Worm (Caenorhabditis elegans) whole organism, L1 larva: ENCODE data around the gene F41G4.13.
A peak's percentile ranks its signal among the peaks of the same experiment; 100 is the strongest.

Experiments
- C16A3.4 ChIP-seq: fragments of 150-350 bp; optimal IDR thresholded peaks from 2 replicates; lab custom pipeline; 2014; ENCODE audit warnings: missing biosample characterization, missing genetic modification characterization
- F16B12.6 ChIP-seq: fragments of 150-350 bp; optimal IDR thresholded peaks from 2 replicates; lab custom pipeline; 2014; ENCODE audit warnings: missing biosample characterization, missing genetic modification characterization
- aly-2 ChIP-seq: fragments of 150-350 bp; optimal IDR thresholded peaks from 2 replicates; lab custom pipeline; 2014; ENCODE audit warnings: missing biosample characterization, missing genetic modification characterization
- ama-1 ChIP-seq: fragments of 150-350 bp; optimal IDR thresholded peaks from 2 replicates; lab custom pipeline; 2014
- blmp-1 ChIP-seq: fragments of 150-350 bp; optimal IDR thresholded peaks from 2 replicates; lab custom pipeline; 2014; ENCODE audit warnings: missing biosample characterization, missing genetic modification characterization
- ceh-63 ChIP-seq: fragments of 200-800 bp; sonication (Bioruptor generic); optimal IDR thresholded peaks from 2 replicates; lab custom pipeline; 2018; ENCODE audit warnings: mild to moderate bottlenecking, missing genetic modification characterization, missing compliant biosample characterization
- ceh-82 ChIP-seq, 3 experiments: fragments of 150-350 bp in 1 of 3; sonication (generic microtip) in 2 of 3; optimal IDR thresholded peaks; 2 replicates each; lab custom pipeline; 2014 to 2017; ENCODE audit warnings: missing biosample characterization in 3 of 3, missing genetic modification characterization in 3 of 3
- dsc-1 ChIP-seq: sonication (generic microtip); optimal IDR thresholded peaks from 2 replicates; lab custom pipeline; 2016; ENCODE audit warnings: mild to moderate bottlenecking, missing genetic modification characterization, missing compliant biosample characterization
- efl-1 ChIP-seq, 4 experiments: fragments of 150-350 bp; optimal IDR thresholded peaks in 3 of 4; peaks in 1 of 4; 1 replicate in 1 of 4; 2 replicates in 3 of 4; lab custom pipeline; 2014; ENCODE audit warnings: missing biosample characterization in 2 of 4, missing genetic modification characterization in 2 of 4, missing genetic modification reagents in 2 of 4
- efl-3 ChIP-seq: fragments of 200-800 bp; sonication (Bioruptor generic); optimal IDR thresholded peaks from 2 replicates; lab custom pipeline; 2018; ENCODE audit warnings: mild to moderate bottlenecking, missing genetic modification characterization, missing compliant biosample characterization
- elt-2 ChIP-seq: sonication (generic microtip); optimal IDR thresholded peaks from 2 replicates; lab custom pipeline; 2016; ENCODE audit warnings: missing genetic modification characterization, mild to moderate bottlenecking, inconsistent platforms, missing compliant biosample characterization, missing genetic modification reagents
- elt-3 ChIP-seq, 6 experiments: fragments of 150-350 bp in 1 of 6; sonication (generic microtip); optimal IDR thresholded peaks; 2 replicates each; lab custom pipeline; 2017 to 2018; ENCODE audit warnings: missing biosample characterization in 6 of 6, missing genetic modification characterization in 6 of 6, inconsistent platforms in 1 of 6
- fkh-10 ChIP-seq: sonication (generic microtip); optimal IDR thresholded peaks from 2 replicates; lab custom pipeline; 2017; ENCODE audit warnings: missing biosample characterization, missing genetic modification reagents, missing genetic modification characterization
- fos-1 ChIP-seq: fragments of 150-350 bp; optimal IDR thresholded peaks from 2 replicates; lab custom pipeline; 2014; ENCODE audit warnings: missing biosample characterization, missing genetic modification characterization
- grh-1 ChIP-seq: fragments of 200-800 bp; sonication (Bioruptor generic); IDR thresholded peaks from 2 replicates; pipeline ENCODE4 v1.3.6; 2022; ENCODE audit warnings: missing genetic modification reagents, missing genetic modification characterization, missing compliant biosample characterization
- hpl-2 ChIP-seq: fragments of 150-350 bp; optimal IDR thresholded peaks from 2 replicates; lab custom pipeline; 2014; ENCODE audit warnings: missing biosample characterization, missing genetic modification reagents, missing genetic modification characterization
- irx-1 ChIP-seq: sonication (generic microtip); optimal IDR thresholded peaks from 2 replicates; lab custom pipeline; 2016; ENCODE audit warnings: missing genetic modification characterization, missing compliant biosample characterization
- isw-1 ChIP-seq: fragments of 200-800 bp; sonication (Bioruptor generic); IDR thresholded peaks from 2 replicates; pipeline ENCODE4 v1.3.6; 2022; ENCODE audit warnings: missing genetic modification characterization, missing compliant biosample characterization
- jun-1 ChIP-seq: fragments of 150-350 bp; optimal IDR thresholded peaks from 2 replicates; lab custom pipeline; 2014; ENCODE audit warnings: missing biosample characterization, missing genetic modification reagents, missing genetic modification characterization
- lin-13 ChIP-seq: fragments of 150-350 bp; optimal IDR thresholded peaks from 2 replicates; lab custom pipeline; 2014; ENCODE audit warnings: missing biosample characterization, missing genetic modification reagents, missing genetic modification characterization
- lin-14 ChIP-seq: fragments of 200-800 bp; sonication (Bioruptor generic); optimal IDR thresholded peaks from 2 replicates; lab custom pipeline; 2018; ENCODE audit warnings: mild to moderate bottlenecking, missing genetic modification characterization, moderate library complexity, missing compliant biosample characterization
- lin-15B ChIP-seq: fragments of 150-350 bp; sonication (generic microtip); optimal IDR thresholded peaks from 3 replicates; lab custom pipeline; 2014; ENCODE audit warnings: missing biosample characterization, missing genetic modification characterization
- lin-35 ChIP-seq, 2 experiments: fragments of 150-350 bp; optimal IDR thresholded peaks; 2 replicates each; lab custom pipeline; 2014; ENCODE audit warnings: missing biosample characterization in 2 of 2, missing genetic modification characterization in 2 of 2, missing genetic modification reagents in 2 of 2
- lir-3 ChIP-seq: sonication (generic microtip); optimal IDR thresholded peaks from 2 replicates; lab custom pipeline; 2016; ENCODE audit warnings: mild to moderate bottlenecking, missing genetic modification characterization, moderate library complexity, missing compliant biosample characterization; ENCODE audit not compliant: poor library complexity
- lsy-2 ChIP-seq, 2 experiments: fragments of 150-350 bp; optimal IDR thresholded peaks; 2 replicates each; lab custom pipeline; 2014; ENCODE audit warnings: missing biosample characterization in 2 of 2, missing genetic modification characterization in 2 of 2
- mdl-1 ChIP-seq, 2 experiments: fragments of 150-350 bp; optimal IDR thresholded peaks; 2 replicates each; lab custom pipeline; 2014 to 2017; ENCODE audit warnings: missing biosample characterization in 2 of 2, missing genetic modification characterization in 2 of 2, inconsistent platforms in 1 of 2
- mep-1 ChIP-seq: fragments of 150-350 bp; optimal IDR thresholded peaks from 2 replicates; lab custom pipeline; 2014; ENCODE audit warnings: missing biosample characterization, missing genetic modification characterization
- nhr-19 ChIP-seq: fragments of 200-800 bp; sonication (Bioruptor generic); conservative IDR thresholded peaks from 2 replicates; pipeline ENCODE4 v1.3.6; 2022; ENCODE audit warnings: missing genetic modification characterization, missing compliant biosample characterization
- nhr-20 ChIP-seq: sonication (generic microtip); optimal IDR thresholded peaks from 2 replicates; lab custom pipeline; 2016; ENCODE audit warnings: mild to moderate bottlenecking, missing genetic modification characterization, missing compliant biosample characterization
- nhr-237 ChIP-seq: fragments of 150-350 bp; optimal IDR thresholded peaks from 2 replicates; lab custom pipeline; 2014; ENCODE audit warnings: missing biosample characterization, missing genetic modification characterization
- nhr-47 ChIP-seq: sonication (generic microtip); optimal IDR thresholded peaks from 2 replicates; lab custom pipeline; 2016; ENCODE audit warnings: mild to moderate bottlenecking, missing genetic modification characterization, moderate library complexity, missing compliant biosample characterization
- nhr-76 ChIP-seq: sonication (generic microtip); optimal IDR thresholded peaks from 2 replicates; lab custom pipeline; 2017; ENCODE audit warnings: missing biosample characterization, missing genetic modification characterization
- nhr-77 ChIP-seq: fragments of 150-350 bp; optimal IDR thresholded peaks from 2 replicates; lab custom pipeline; 2014; ENCODE audit warnings: missing biosample characterization, missing genetic modification characterization
- nhr-84 ChIP-seq: sonication (generic microtip); optimal IDR thresholded peaks from 2 replicates; lab custom pipeline; 2017; ENCODE audit warnings: missing biosample characterization, missing genetic modification characterization
- nhr-85 ChIP-seq: sonication (generic microtip); peaks from one replicate; lab custom pipeline; 2016; ENCODE audit warnings: missing genetic modification characterization, inconsistent platforms, missing compliant biosample characterization
- nhr-90 ChIP-seq: sonication (generic microtip); optimal IDR thresholded peaks from 2 replicates; lab custom pipeline; 2016; ENCODE audit warnings: mild to moderate bottlenecking, missing genetic modification characterization, missing compliant biosample characterization; ENCODE audit not compliant: poor library complexity
- pqm-1 ChIP-seq: sonication (generic microtip); optimal IDR thresholded peaks from 3 replicates; lab custom pipeline; 2017; ENCODE audit warnings: missing biosample characterization, missing genetic modification characterization
- skn-1 ChIP-seq: fragments of 150-350 bp; optimal IDR thresholded peaks from 2 replicates; lab custom pipeline; 2014; ENCODE audit warnings: missing biosample characterization, missing genetic modification characterization
- snpc-4 ChIP-seq: fragments of 150-350 bp; optimal IDR thresholded peaks from 2 replicates; lab custom pipeline; 2014; ENCODE audit warnings: missing biosample characterization, missing genetic modification characterization
- snu-23 ChIP-seq: sonication (generic microtip); optimal IDR thresholded peaks from 2 replicates; lab custom pipeline; 2016; ENCODE audit warnings: missing genetic modification characterization, missing compliant biosample characterization
- swsn-7 ChIP-seq: sonication (generic microtip); optimal IDR thresholded peaks from 2 replicates; lab custom pipeline; 2016; ENCODE audit warnings: missing genetic modification characterization, missing compliant biosample characterization
- tbx-2 ChIP-seq: sonication (generic microtip); optimal IDR thresholded peaks from 2 replicates; lab custom pipeline; 2016; ENCODE audit warnings: missing genetic modification characterization, missing compliant biosample characterization
- tlp-1 ChIP-seq: fragments of 150-350 bp; optimal IDR thresholded peaks from 2 replicates; lab custom pipeline; 2014; ENCODE audit warnings: missing biosample characterization, missing genetic modification characterization
- unc-130 ChIP-seq: fragments of 150-350 bp; optimal IDR thresholded peaks from 2 replicates; lab custom pipeline; 2017; ENCODE audit warnings: missing biosample characterization, missing genetic modification characterization, inconsistent platforms
- unc-86 ChIP-seq: sonication (generic microtip); optimal IDR thresholded peaks from 2 replicates; lab custom pipeline; 2016; ENCODE audit warnings: missing genetic modification characterization, missing compliant biosample characterization
- unc-98 ChIP-seq: fragments of 200-800 bp; sonication (Bioruptor generic); IDR thresholded peaks from 2 replicates; pipeline ENCODE4 v1.3.6; 2022; ENCODE audit warnings: missing genetic modification characterization, missing compliant biosample characterization
- xbp-1 ChIP-seq: sonication (generic microtip); optimal IDR thresholded peaks from 2 replicates; lab custom pipeline; 2016; ENCODE audit warnings: missing genetic modification characterization, missing compliant biosample characterization
- zag-1 ChIP-seq: fragments of 150-350 bp; optimal IDR thresholded peaks from 2 replicates; lab custom pipeline; 2014; ENCODE audit warnings: missing biosample characterization, missing genetic modification characterization
- ztf-11 ChIP-seq, 2 experiments: sonication (generic microtip); optimal IDR thresholded peaks; 2 replicates each; lab custom pipeline; 2016 to 2017; ENCODE audit warnings: missing genetic modification characterization in 2 of 2, missing biosample characterization in 1 of 2, missing compliant biosample characterization in 1 of 2
- ztf-4 ChIP-seq: fragments of 150-350 bp; optimal IDR thresholded peaks from 2 replicates; lab custom pipeline; 2014; ENCODE audit warnings: missing biosample characterization, missing genetic modification characterization

F41G4.13 gene

DNA sequence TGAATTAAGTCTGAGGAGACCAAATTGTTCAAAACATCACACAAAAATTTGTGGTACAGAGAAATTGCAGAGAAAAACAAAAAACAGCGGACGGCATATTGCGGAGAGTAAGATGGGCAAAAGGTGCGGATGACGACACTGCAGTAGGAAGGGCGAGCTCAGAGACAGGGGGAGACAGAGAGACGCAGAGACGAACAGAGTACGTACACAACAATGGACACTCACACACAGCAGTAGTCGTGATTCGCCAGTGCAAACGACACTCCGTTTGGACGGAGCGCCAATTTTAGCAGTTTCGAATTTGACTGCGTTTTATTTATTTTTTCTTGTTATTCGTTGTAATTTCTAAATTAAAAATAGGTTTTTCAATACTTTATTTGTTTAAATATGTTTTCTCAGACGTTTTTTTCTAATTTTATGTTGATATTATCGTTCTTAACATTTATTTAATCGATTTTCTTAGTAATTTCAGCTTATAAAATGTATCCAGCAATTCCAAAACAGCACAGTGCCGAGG, 37.9 kb upstream of the F41G4.13 start, which contains the start of gene T20F7.1 (continued):
- TF ChIP-seq lin-13 (GFP tag; lab: Kevin White, UChicago) (peak; percentile 9), nhr-84 (tag; lab: Kevin White, UChicago) (no peak), nhr-90 (tag; lab: Kevin White, UChicago) (peak; percentile 68), pqm-1 (tag; lab: Kevin White, UChicago) (no peak), tlp-1 (tag; lab: Kevin White, UChicago) (no peak), unc-86 (peak; percentile 56), ceh-63 (GFP tag; lab: Kevin White, UChicago) (no peak), nhr-76 (tag; lab: Kevin White, UChicago) (no peak), nhr-20 (peak; percentile 87), jun-1 (tag; lab: Kevin White, UChicago) (peak; percentile 16), lin-35 (GFP tag; optimal IDR thresholded peaks at IDR 0.05; lab: Kevin White, UChicago) (peak; percentile 57 to 79), fkh-10 (GFP tag; lab: Kevin White, UChicago) (peak; percentile 11), mdl-1 (tag; optimal IDR thresholded peaks at IDR 0.05; lab: Kevin White, UChicago) (peak in 1 of 2 experiments; percentile 70), lir-3 (tag; lab: Kevin White, UChicago) (no peak), ztf-4 (tag; lab: Kevin White, UChicago) (peak; percentile 4), nhr-77 (tag; lab: Kevin White, UChicago) (no peak), nhr-19 (GFP tag; lab: Robert Waterston, UW) (peak; percentile 88), hpl-2 (GFP tag; lab: Kevin White, UChicago) (no peak), nhr-47 (tag; lab: Kevin White, UChicago) (peak; percentile 81), nhr-85 (peak; percentile 48), tbx-2 (peak; percentile 73), isw-1 (GFP tag; lab: Robert Waterston, UW) (peak; percentile 37), elt-3 (tag; optimal IDR thresholded peaks at IDR 0.05; lab: Kevin White, UChicago) (peak in 2 of 6 experiments; percentile 40 to 53), unc-98 (GFP tag; lab: Robert Waterston, UW) (no peak), dsc-1 (peak; percentile 53), ztf-11 (tag; optimal IDR thresholded peaks at IDR 0.05; lab: Kevin White, UChicago) (peak in 1 of 2 experiments; percentile 21), grh-1 (no peak), snpc-4 (peak; percentile 19), xbp-1 (tag; lab: Kevin White, UChicago) (peak; percentile 60), lin-14 (GFP tag; lab: Kevin White, UChicago) (peak; percentile 91), fos-1 (tag; lab: Kevin White, UChicago) (peak; percentile 19), ceh-82 (tag; optimal IDR thresholded peaks at IDR 0.05; lab: Kevin White, UChicago) (peak; percentile 37 to 80 (median 56)), mep-1 (tag; lab: Kevin White, UChicago) (peak; percentile 53), lsy-2 (tag; optimal IDR thresholded peaks at IDR 0.05; lab: Kevin White, UChicago) (peak; percentile 55 to 77)

DNA sequence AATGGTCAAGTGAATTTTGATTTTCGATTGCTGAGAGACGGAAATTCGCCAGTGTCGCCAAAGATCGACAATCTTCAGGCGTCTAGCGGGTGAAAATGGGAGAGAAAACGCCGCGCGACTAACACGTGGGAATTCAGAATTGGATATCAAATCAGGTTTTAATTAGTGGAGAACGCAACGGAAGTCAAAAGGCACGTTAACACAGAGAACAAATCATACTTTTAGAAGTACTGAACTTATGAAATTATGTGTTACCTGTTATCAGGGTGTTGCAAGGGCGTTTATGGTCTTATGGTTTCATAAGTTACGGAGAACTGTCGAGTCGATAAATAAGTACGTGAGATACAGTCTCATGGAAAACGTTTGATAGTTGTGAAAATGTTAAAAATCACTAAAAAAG, 36.8 kb upstream of the F41G4.13 start:
- TF ChIP-seq skn-1 (tag; lab: Kevin White, UChicago), result no peak
- peak; percentile 95 for TF ChIP-seq blmp-1 (tag; lab: Kevin White, UChicago)
- no peak for TF ChIP-seq F16B12.6 (tag; lab: Kevin White, UChicago)
- TF ChIP-seq lin-14 (GFP tag; lab: Kevin White, UChicago), result peak; percentile 75
- TF ChIP-seq nhr-237 (tag; lab: Kevin White, UChicago), result no peak
- no peak for TF ChIP-seq efl-3 (GFP tag; lab: Kevin White, UChicago)
- peak; percentile 31 for TF ChIP-seq nhr-90 (tag; lab: Kevin White, UChicago)
- no peak for TF ChIP-seq ceh-63 (GFP tag; lab: Kevin White, UChicago)
- peak; percentile 4 for TF ChIP-seq nhr-47 (tag; lab: Kevin White, UChicago)
- TF ChIP-seq zag-1 (tag; lab: Kevin White, UChicago), result no peak
- TF ChIP-seq efl-1 (optimal IDR thresholded peaks at IDR 0.05; lab: Kevin White, UChicago), result no peak
- TF ChIP-seq efl-1 (GFP tag; optimal IDR thresholded peaks at IDR 0.05 in 1 of 2; lab: Kevin White, UChicago), result peak in 1 of 2 experiments; percentile 27
- TF ChIP-seq isw-1 (GFP tag; lab: Robert Waterston, UW), result no peak
- TF ChIP-seq fos-1 (tag; lab: Kevin White, UChicago), result no peak
- TF ChIP-seq unc-130 (tag; lab: Kevin White, UChicago), result no peak
- TF ChIP-seq snu-23, result peak; percentile 43
- peak in 1 of 2 experiments; percentile 69 for TF ChIP-seq lin-35 (GFP tag; optimal IDR thresholded peaks at IDR 0.05; lab: Kevin White, UChicago)
- TF ChIP-seq aly-2 (tag; lab: Kevin White, UChicago), result no peak
- no peak for TF ChIP-seq lin-15B (tag; lab: Kevin White, UChicago)
- peak; percentile 89 for TF ChIP-seq nhr-85
- no peak for TF ChIP-seq irx-1
- TF ChIP-seq pqm-1 (tag; lab: Kevin White, UChicago), result no peak
- TF ChIP-seq elt-2 (tag; lab: Kevin White, UChicago), result peak; percentile 32
- TF ChIP-seq tbx-2, result peak; percentile 48
- TF ChIP-seq mep-1 (tag; lab: Kevin White, UChicago), result no peak
- no peak for TF ChIP-seq swsn-7 (tag; lab: Kevin White, UChicago)
- no peak for TF ChIP-seq C16A3.4 (tag; lab: Kevin White, UChicago)
- TF ChIP-seq elt-3 (tag; optimal IDR thresholded peaks at IDR 0.05; lab: Kevin White, UChicago), result peak in 2 of 6 experiments; percentile 59 to 64
- no peak for TF ChIP-seq ama-1 (lab: Kevin White, UChicago)
